Worm (Caenorhabditis elegans): ENCODE data around the gene ttr-29.

Gene ttr-29

ce11 chrV:12906732-12907131 is at the start of gene ttr-29:
ttr-29 (minus strand) TSS chrV:12906832.
- TF ChIP-seq cog-1 (tag; optimal IDR thresholded peaks at IDR 0.05) = no peak
- TF ChIP-seq ztf-23 (GFP tag; IDR thresholded peaks at IDR 0.05) = no peak
- TF ChIP-seq T22C8.4 (GFP tag; IDR thresholded peaks at IDR 0.05) = no peak
- no peak for TF ChIP-seq klf-2 (GFP tag; conservative IDR thresholded peaks at IDR 0.05)
- no peak for TF ChIP-seq med-1 (GFP tag; optimal IDR thresholded peaks at IDR 0.05; ENCODE audit: insufficient read depth)
- no peak for TF ChIP-seq tab-1 (GFP tag; IDR thresholded peaks at IDR 0.05)
- TF ChIP-seq flt-1 (GFP tag; IDR thresholded peaks at IDR 0.05) = no peak
- TF ChIP-seq ztf-29 (GFP tag; IDR thresholded peaks at IDR 0.05) = no peak
- no peak for TF ChIP-seq ref-1 (GFP tag; conservative IDR thresholded peaks at IDR 0.05)

- TF ChIP-seq ref-1 (GFP tag; conservative IDR thresholded peaks at IDR 0.05) = no peak
- TF ChIP-seq ztf-23 (GFP tag; IDR thresholded peaks at IDR 0.05) = no peak
- TF ChIP-seq klf-2 (GFP tag; conservative IDR thresholded peaks at IDR 0.05) = no peak
- no peak for TF ChIP-seq med-1 (GFP tag; optimal IDR thresholded peaks at IDR 0.05; ENCODE audit: insufficient read depth)
- TF ChIP-seq T22C8.4 (GFP tag; IDR thresholded peaks at IDR 0.05) = no peak
- no peak for TF ChIP-seq flt-1 (GFP tag; IDR thresholded peaks at IDR 0.05)
- no peak for TF ChIP-seq ztf-29 (GFP tag; IDR thresholded peaks at IDR 0.05)
- no peak for TF ChIP-seq tab-1 (GFP tag; IDR thresholded peaks at IDR 0.05)
- no peak for TF ChIP-seq cog-1 (tag; optimal IDR thresholded peaks at IDR 0.05)
Measured at ce11 chrV:12954261-12954660, 47.6 kb upstream of the ttr-29 start.

ce11 chrV:12953702-12954101 is 47.1 kb upstream of the ttr-29 start, which contains the start of gene eif-3.K:
eif-3.K (plus strand) TSS chrV:12954002.
- no peak for TF ChIP-seq flt-1 (GFP tag; IDR thresholded peaks at IDR 0.05)
- TF ChIP-seq klf-2 (GFP tag; conservative IDR thresholded peaks at IDR 0.05) = no peak
- TF ChIP-seq tab-1 (GFP tag; IDR thresholded peaks at IDR 0.05) = no peak
- TF ChIP-seq cog-1 (tag; optimal IDR thresholded peaks at IDR 0.05) = no peak
- no peak for TF ChIP-seq med-1 (GFP tag; optimal IDR thresholded peaks at IDR 0.05; ENCODE audit: insufficient read depth)
- TF ChIP-seq T22C8.4 (GFP tag; IDR thresholded peaks at IDR 0.05) = no peak
- no peak for TF ChIP-seq ztf-29 (GFP tag; IDR thresholded peaks at IDR 0.05)
- TF ChIP-seq ztf-23 (GFP tag; IDR thresholded peaks at IDR 0.05) = no peak
- no peak for TF ChIP-seq ref-1 (GFP tag; conservative IDR thresholded peaks at IDR 0.05)

ce11 chrV:12952287-12952686 is 45.7 kb upstream of the ttr-29 start, which contains the start of gene pqn-68:
pqn-68 (plus strand) TSS chrV:12952636.
- no peak for TF ChIP-seq tab-1 (GFP tag; IDR thresholded peaks at IDR 0.05)
- TF ChIP-seq med-1 (GFP tag; optimal IDR thresholded peaks at IDR 0.05; ENCODE audit: insufficient read depth) = no peak
- no peak for TF ChIP-seq klf-2 (GFP tag; conservative IDR thresholded peaks at IDR 0.05)
- no peak for TF ChIP-seq ref-1 (GFP tag; conservative IDR thresholded peaks at IDR 0.05)
- no peak for TF ChIP-seq cog-1 (tag; optimal IDR thresholded peaks at IDR 0.05)
- no peak for TF ChIP-seq ztf-29 (GFP tag; IDR thresholded peaks at IDR 0.05)
- TF ChIP-seq flt-1 (GFP tag; IDR thresholded peaks at IDR 0.05) = no peak
- no peak for TF ChIP-seq ztf-23 (GFP tag; IDR thresholded peaks at IDR 0.05)
- no peak for TF ChIP-seq T22C8.4 (GFP tag; IDR thresholded peaks at IDR 0.05)

- peak; percentile 35 for TF ChIP-seq cog-1 (tag; optimal IDR thresholded peaks at IDR 0.05)
- no peak for TF ChIP-seq tab-1 (GFP tag; IDR thresholded peaks at IDR 0.05)
Measured at ce11 chrV:12950812-12951528, 44.3 kb upstream of the ttr-29 start, which contains the start of the genes T16G1.9 and T16G1.18. T16G1.9 (minus strand) TSS chrV:12950862. T16G1.18 (plus strand) TSS chrV:12951304.

- TF ChIP-seq klf-2 (GFP tag; conservative IDR thresholded peaks at IDR 0.05) = no peak
- TF ChIP-seq med-1 (GFP tag; optimal IDR thresholded peaks at IDR 0.05; ENCODE audit: insufficient read depth) = no peak
- no peak for TF ChIP-seq ztf-29 (GFP tag; IDR thresholded peaks at IDR 0.05)
- TF ChIP-seq tab-1 (GFP tag; IDR thresholded peaks at IDR 0.05) = no peak
- no peak for TF ChIP-seq cog-1 (tag; optimal IDR thresholded peaks at IDR 0.05)
- no peak for TF ChIP-seq flt-1 (GFP tag; IDR thresholded peaks at IDR 0.05)
- no peak for TF ChIP-seq ref-1 (GFP tag; conservative IDR thresholded peaks at IDR 0.05)
- TF ChIP-seq T22C8.4 (GFP tag; IDR thresholded peaks at IDR 0.05) = no peak
- no peak for TF ChIP-seq ztf-23 (GFP tag; IDR thresholded peaks at IDR 0.05)
Measured at ce11 chrV:12949607-12950006, 43.0 kb upstream of the ttr-29 start, which contains the start of gene T16G1.13. T16G1.13 (plus strand) TSS chrV:12949907.

- TF ChIP-seq tab-1 (GFP tag; IDR thresholded peaks at IDR 0.05) (no peak), ztf-23 (GFP tag; IDR thresholded peaks at IDR 0.05) (no peak)
Measured at ce11 chrV:12944775-12945174, 38.1 kb upstream of the ttr-29 start, which contains the start of gene grl-2. grl-2 (plus strand) TSS chrV:12945075.

ce11 chrV:12944229-12944628 is 37.6 kb upstream of the ttr-29 start, which contains the start of gene T16G1.3:
T16G1.3 (minus strand) TSS chrV:12944329.
- TF ChIP-seq T22C8.4 (GFP tag; IDR thresholded peaks at IDR 0.05) = no peak
- no peak for TF ChIP-seq klf-2 (GFP tag; conservative IDR thresholded peaks at IDR 0.05)
- no peak for TF ChIP-seq flt-1 (GFP tag; IDR thresholded peaks at IDR 0.05)
- no peak for TF ChIP-seq med-1 (GFP tag; optimal IDR thresholded peaks at IDR 0.05; ENCODE audit: insufficient read depth)
- TF ChIP-seq ztf-29 (GFP tag; IDR thresholded peaks at IDR 0.05) = no peak
- TF ChIP-seq tab-1 (GFP tag; IDR thresholded peaks at IDR 0.05) = no peak
- no peak for TF ChIP-seq ztf-23 (GFP tag; IDR thresholded peaks at IDR 0.05)
- no peak for TF ChIP-seq ref-1 (GFP tag; conservative IDR thresholded peaks at IDR 0.05)
- no peak for TF ChIP-seq cog-1 (tag; optimal IDR thresholded peaks at IDR 0.05)

- TF ChIP-seq klf-2 (GFP tag; conservative IDR thresholded peaks at IDR 0.05) (no peak), ztf-23 (GFP tag; IDR thresholded peaks at IDR 0.05) (no peak), med-1 (GFP tag; optimal IDR thresholded peaks at IDR 0.05; ENCODE audit: insufficient read depth) (no peak), ref-1 (GFP tag; conservative IDR thresholded peaks at IDR 0.05) (no peak)
Measured at ce11 chrV:12943399-12943798, 36.8 kb upstream of the ttr-29 start.

Measured in whole organism, midembryonic.